Worm (Caenorhabditis elegans): ENCODE measurements around the gene aagr-3.

- no peak for TF ChIP-seq flt-1 (GFP tag; IDR thresholded peaks at IDR 0.05)
- TF ChIP-seq ama-1 (optimal IDR thresholded peaks at IDR 0.05) = no peak
- TF ChIP-seq tbx-11 (GFP tag; IDR thresholded peaks at IDR 0.05) = no peak
Measured at ce11 chrV:9696715-9697114, 32.6 kb downstream of the aagr-3 start, which contains the start of gene her-1.
